Worm (Caenorhabditis elegans): Measurements from ENCODE around the gene chil-2.
A peak's percentile ranks its signal among the peaks of the same experiment; 100 is the strongest.

chil-2 gene

DNA sequence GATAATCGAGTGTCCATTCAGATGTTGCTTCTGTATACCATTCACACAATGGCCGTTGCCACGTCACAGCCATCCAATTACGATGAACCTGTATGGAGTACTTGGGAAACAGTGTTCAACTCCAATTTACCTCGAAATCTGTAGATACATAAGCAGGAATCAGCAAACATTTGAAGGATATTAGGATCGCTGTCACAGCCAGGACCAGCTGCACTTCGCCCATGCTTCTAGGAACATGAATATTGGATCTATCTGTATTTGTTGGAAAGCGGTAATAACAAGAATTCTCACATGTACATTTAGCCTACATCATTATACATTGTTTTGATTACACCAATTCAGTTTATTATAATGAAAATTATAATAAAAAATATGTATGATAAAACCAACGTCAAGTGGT lies 11.8 kb upstream of the chil-2 start, which contains the start of gene algn-8 (continued):
- TF ChIP-seq egl-18 (GFP tag; IDR thresholded peaks at IDR 0.05) = no peak
- TF ChIP-seq egl-44 (GFP tag; IDR thresholded peaks at IDR 0.05) = no peak
- TF ChIP-seq Y53G8AR.9 (GFP tag; conservative IDR thresholded peaks at IDR 0.05) = peak; percentile 71
- TF ChIP-seq mes-4 (tag; optimal IDR thresholded peaks at IDR 0.05) = no peak
- no peak for TF ChIP-seq ztf-6 (GFP tag; IDR thresholded peaks at IDR 0.05)
- TF ChIP-seq chd-7 (tag; optimal IDR thresholded peaks at IDR 0.05) = peak; percentile 45
- no peak for TF ChIP-seq F57C9.4 (tag; optimal IDR thresholded peaks at IDR 0.05)
- no peak for TF ChIP-seq ceh-79 (tag; optimal IDR thresholded peaks at IDR 0.05)
- no peak for TF ChIP-seq hlh-26 (GFP tag; conservative IDR thresholded peaks at IDR 0.05)
- TF ChIP-seq ztf-28 (GFP tag; IDR thresholded peaks at IDR 0.05) = no peak
- peak; percentile 62 for TF ChIP-seq B0336.3 (GFP tag; IDR thresholded peaks at IDR 0.05)
- no peak for TF ChIP-seq pha-4 (tag; optimal IDR thresholded peaks at IDR 0.05)
- no peak for TF ChIP-seq B0035.1 (tag; optimal IDR thresholded peaks at IDR 0.05)
- no peak for TF ChIP-seq lin-54 (GFP tag; optimal IDR thresholded peaks at IDR 0.05)
- TF ChIP-seq hmg-20 (GFP tag; IDR thresholded peaks at IDR 0.05) = no peak
- TF ChIP-seq dox-1 (GFP tag; IDR thresholded peaks at IDR 0.05) = no peak
- no peak for TF ChIP-seq dpl-1 (GFP tag; optimal IDR thresholded peaks at IDR 0.05)
- no peak for TF ChIP-seq cebp-1 (GFP tag; IDR thresholded peaks at IDR 0.05)
- no peak for TF ChIP-seq cebp-1 (tag; optimal IDR thresholded peaks at IDR 0.05)
- no peak for TF ChIP-seq rec-8 (tag; optimal IDR thresholded peaks at IDR 0.05)
- no peak for TF ChIP-seq ceh-91 (GFP tag; IDR thresholded peaks at IDR 0.05)
- no peak for TF ChIP-seq rcor-1 (GFP tag; IDR thresholded peaks at IDR 0.05)
- TF ChIP-seq ZK185.1 (tag; optimal IDR thresholded peaks at IDR 0.05; ENCODE audit: poor library complexity, severe bottlenecking) = no peak
- peak; percentile 36 for TF ChIP-seq zim-3 (tag; optimal IDR thresholded peaks at IDR 0.05)
- TF ChIP-seq ztf-22 (GFP tag; optimal IDR thresholded peaks at IDR 0.05) = no peak
- no peak for TF ChIP-seq snpc-1.1 (tag; optimal IDR thresholded peaks at IDR 0.05; ENCODE audit: insufficient read depth)
- no peak for TF ChIP-seq ama-1 (optimal IDR thresholded peaks at IDR 0.05)
- TF ChIP-seq ama-1 (GFP tag; optimal IDR thresholded peaks at IDR 0.05) = no peak
- TF ChIP-seq F49E8.2 (tag; optimal IDR thresholded peaks at IDR 0.05; ENCODE audit: insufficient read depth) = no peak
- TF ChIP-seq xnd-1 (tag; optimal IDR thresholded peaks at IDR 0.05) = no peak
- no peak for TF ChIP-seq egrh-3 (GFP tag; IDR thresholded peaks at IDR 0.05)
- no peak for TF ChIP-seq die-1 (tag; optimal IDR thresholded peaks at IDR 0.05)
- TF ChIP-seq hmg-1.2 (GFP tag; IDR thresholded peaks at IDR 0.05) = peak; percentile 19; the same call in 1 of the 2 replicates
- no peak for TF ChIP-seq nhr-90 (tag; optimal IDR thresholded peaks at IDR 0.05)
- TF ChIP-seq aptf-3 (GFP tag; IDR thresholded peaks at IDR 0.05) = 0 out of 2 replicates have a peak, but pooled peaks have one; percentile 66
- peak; percentile 55 for TF ChIP-seq unc-130 (GFP tag; optimal IDR thresholded peaks at IDR 0.05)
- no peak for TF ChIP-seq Y53F4B.3 (GFP tag; IDR thresholded peaks at IDR 0.05)
- no peak for TF ChIP-seq ceh-58 (GFP tag; IDR thresholded peaks at IDR 0.05)

DNA sequence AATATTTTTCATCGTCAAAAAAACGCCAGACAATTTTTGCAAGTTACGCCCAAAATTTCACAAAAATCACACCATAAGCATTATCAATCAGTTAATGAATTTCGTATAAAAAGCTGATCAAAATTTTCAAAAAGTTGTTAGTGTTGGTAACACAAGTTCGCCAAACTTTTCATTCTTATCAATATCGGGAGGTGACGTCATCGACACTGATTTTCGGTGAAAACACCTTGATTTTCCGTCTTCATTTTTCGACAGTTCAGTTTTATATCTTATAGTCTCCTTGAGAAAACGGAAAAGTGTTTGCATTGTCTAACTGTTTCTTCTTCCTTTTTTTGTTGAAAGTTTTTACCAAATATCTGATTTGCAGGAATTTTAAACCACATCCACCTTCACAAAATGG lies 6.4 kb upstream of the chil-2 start, which contains the start of gene C08H9.15:
C08H9.15 (plus strand) TSS at position 368 of the 400 bp plus-strand sequence.
- TF ChIP-seq dox-1 (GFP tag; IDR thresholded peaks at IDR 0.05) (no peak), hrde-1 (tag; optimal IDR thresholded peaks at IDR 0.05; ENCODE audit: borderline replicate concordance) (no peak), pbrm-1 (GFP tag; IDR thresholded peaks at IDR 0.05) (no peak), cebp-2 (GFP tag; IDR thresholded peaks at IDR 0.05) (no peak), tbx-9 (tag; optimal IDR thresholded peaks at IDR 0.05; ENCODE audit: borderline replicate concordance) (no peak), sdz-38 (tag; optimal IDR thresholded peaks at IDR 0.05) (no peak), T07F8.4 (tag; optimal IDR thresholded peaks at IDR 0.05) (no peak), ztf-26 (tag; optimal IDR thresholded peaks at IDR 0.05) (no peak), nhr-27 (tag; optimal IDR thresholded peaks at IDR 0.05) (no peak), lin-35 (GFP tag; optimal IDR thresholded peaks at IDR 0.05) (no peak), let-526 (GFP tag; IDR thresholded peaks at IDR 0.05) (no peak), hmg-1.2 (GFP tag; IDR thresholded peaks at IDR 0.05) (no peak), egl-44 (GFP tag; IDR thresholded peaks at IDR 0.05) (no peak), zfh-2 (GFP tag; conservative IDR thresholded peaks at IDR 0.05) (no peak), sea-2 (GFP tag; IDR thresholded peaks at IDR 0.05) (no peak), F10E7.11 (tag; optimal IDR thresholded peaks at IDR 0.05) (no peak)

Data from whole organism, young adult.